Fruit fly (Drosophila melanogaster): ENCODE measurements around the gene CG1092.

dm6 chr3R:4242209-4242887 is 24.2 kb upstream of the CG1092 start, which contains the start of gene CG14642:
- TF ChIP-seq EcR (GFP tag; optimal IDR thresholded peaks at IDR 0.05) (no peak), psq (optimal IDR thresholded peaks at IDR 0.05) (no peak), usp (GFP tag; optimal IDR thresholded peaks at IDR 0.05) (no peak)

Measured in whole organism.